Fruit fly (Drosophila melanogaster) whole organism, pupa: ENCODE data around the gene Gr97a.

Experiments used
- CG10348 ChIP-seq: fragments of 200-800 bp; sonication (Bioruptor generic); IDR thresholded peaks from 2 replicates; pipeline ENCODE4 v1.3.6; 2022; ENCODE audit warnings: missing biosample characterization, missing genetic modification characterization
- CG12605 ChIP-seq: fragments of 200-800 bp; sonication (Bioruptor generic); IDR thresholded peaks from 2 replicates; pipeline ENCODE4 v1.3.6; 2022; ENCODE audit warnings: missing biosample characterization, missing genetic modification characterization
- CG13204 ChIP-seq: fragments of 200-800 bp; sonication (Bioruptor generic); optimal IDR thresholded peaks from 2 replicates; lab custom pipeline; 2018; ENCODE audit warnings: missing biosample characterization, mild to moderate bottlenecking, missing genetic modification characterization, moderate library complexity
- CG14655 ChIP-seq: fragments of 200-800 bp; sonication (Bioruptor generic); optimal IDR thresholded peaks from 3 replicates; lab custom pipeline; 2017; ENCODE audit warnings: mild to moderate bottlenecking, missing biosample characterization, missing genetic modification reagents, missing genetic modification characterization
- CG15710 ChIP-seq: fragments of 200-800 bp; sonication (Bioruptor generic); optimal IDR thresholded peaks from 2 replicates; lab custom pipeline; 2018; ENCODE audit warnings: missing biosample characterization, mild to moderate bottlenecking, missing genetic modification characterization, moderate library complexity
- CG17806 ChIP-seq: fragments of 200-800 bp; sonication (Bioruptor generic); optimal IDR thresholded peaks from 2 replicates; lab custom pipeline; 2018; ENCODE audit warnings: missing biosample characterization, mild to moderate bottlenecking, missing genetic modification characterization, moderate library complexity
- CG32121 ChIP-seq: fragments of 200-800 bp; sonication (Bioruptor generic); IDR thresholded peaks from 2 replicates; pipeline ENCODE4 v1.3.6; 2022; ENCODE audit warnings: missing biosample characterization, missing genetic modification characterization
- CG34367 ChIP-seq: fragments of 200-800 bp; sonication (Bioruptor generic); optimal IDR thresholded peaks from 2 replicates; lab custom pipeline; 2018; ENCODE audit warnings: missing biosample characterization, mild to moderate bottlenecking, missing genetic modification characterization
- CG4496 ChIP-seq: fragments of 200-800 bp; sonication (Bioruptor generic); IDR thresholded peaks from 3 replicates; pipeline ENCODE4 v1.3.6; 2022; ENCODE audit warnings: missing biosample characterization, missing genetic modification characterization
- CG8159 ChIP-seq: fragments of 200-800 bp; sonication (Bioruptor generic); optimal IDR thresholded peaks from 3 replicates; lab custom pipeline; 2018; ENCODE audit warnings: missing biosample characterization, mild to moderate bottlenecking, missing genetic modification characterization, moderate library complexity
- CG8301 ChIP-seq: fragments of 200-800 bp; sonication (Bioruptor generic); optimal IDR thresholded peaks from 2 replicates; lab custom pipeline; 2018; ENCODE audit warnings: missing biosample characterization, mild to moderate bottlenecking, missing genetic modification characterization
- CG9948 ChIP-seq: fragments of 200-800 bp; sonication (Bioruptor generic); optimal IDR thresholded peaks from 2 replicates; lab custom pipeline; 2018; ENCODE audit warnings: missing biosample characterization, mild to moderate bottlenecking, missing genetic modification characterization, moderate library complexity
- D1 ChIP-seq: fragments of 200-800 bp; sonication (Bioruptor generic); optimal IDR thresholded peaks from 2 replicates; lab custom pipeline; 2018; ENCODE audit warnings: missing biosample characterization, mild to moderate bottlenecking, missing genetic modification characterization, moderate library complexity
- EcR ChIP-seq: fragments of 200-800 bp; sonication (Bioruptor generic); optimal IDR thresholded peaks from 3 replicates; lab custom pipeline; 2019; ENCODE audit warnings: missing biosample characterization, missing genetic modification characterization, mild to moderate bottlenecking, moderate library complexity, missing genetic modification reagents
- Ets98B ChIP-seq: fragments of 200-800 bp; sonication (Bioruptor generic); IDR thresholded peaks from 2 replicates; pipeline ENCODE4 v1.3.6; 2022; ENCODE audit warnings: missing biosample characterization, missing genetic modification characterization
- Pif1A ChIP-seq: fragments of 200-800 bp; sonication (Bioruptor generic); optimal IDR thresholded peaks from 3 replicates; lab custom pipeline; 2016; ENCODE audit warnings: missing biosample characterization, missing genetic modification characterization
- Pif1B ChIP-seq: fragments of 200-800 bp; sonication (Bioruptor generic); optimal IDR thresholded peaks from 3 replicates; lab custom pipeline; 2016; ENCODE audit warnings: missing biosample characterization, missing genetic modification characterization
- Snoo ChIP-seq: fragments of 200-800 bp; sonication (Bioruptor generic); optimal IDR thresholded peaks from 3 replicates; lab custom pipeline; 2017; ENCODE audit warnings: missing biosample characterization, mild to moderate bottlenecking, missing genetic modification characterization, inconsistent platforms
- fd96Ca ChIP-seq: fragments of 200-800 bp; sonication (Bioruptor generic); IDR thresholded peaks from 3 replicates; pipeline ENCODE4 v1.3.6; 2022; ENCODE audit warnings: missing biosample characterization, missing genetic modification characterization
- gl ChIP-seq: fragments of 200-800 bp; sonication (Bioruptor generic); optimal IDR thresholded peaks from 2 replicates; lab custom pipeline; 2018; ENCODE audit warnings: missing biosample characterization, mild to moderate bottlenecking, missing genetic modification characterization
- rn ChIP-seq: fragments of 200-800 bp; sonication (Bioruptor generic); IDR thresholded peaks from 2 replicates; pipeline ENCODE4 v1.3.6; 2022; ENCODE audit warnings: missing biosample characterization, missing genetic modification characterization

Gr97a gene

dm6 chr3R:26958314-26958979 lies 7.8 kb downstream of the Gr97a start, which contains the start of gene CG6330:
Gene CG6330, minus strand, starts transcription at chr3R:26958491.
- TF ChIP-seq Snoo (tag; lab: Kevin White, UChicago): no peak
- TF ChIP-seq CG12605: no peak
- TF ChIP-seq CG9948 (tag; lab: Kevin White, UChicago): no peak
- no peak for TF ChIP-seq CG17806 (tag; lab: Kevin White, UChicago)
- no peak for TF ChIP-seq CG8159 (tag; lab: Kevin White, UChicago)
- no peak for TF ChIP-seq CG34367 (tag; lab: Kevin White, UChicago)
- no peak for TF ChIP-seq rn (GFP tag; lab: Robert Waterston, UW)
- no peak for TF ChIP-seq fd96Ca (GFP tag; lab: Robert Waterston, UW)

- no peak for TF ChIP-seq CG8159 (tag; lab: Kevin White, UChicago)
- TF ChIP-seq EcR (GFP tag; lab: Kevin White, UChicago): peak; percentile 25
- TF ChIP-seq, all 21 proteins: peak for 1
Observed at dm6 chr3R:26957132-26957531, 9.2 kb downstream of the Gr97a start.

- TF ChIP-seq CG10348 (GFP tag; lab: Robert Waterston, UW) (no peak), CG17806 (tag; lab: Kevin White, UChicago) (no peak), fd96Ca (GFP tag; lab: Robert Waterston, UW) (no peak), CG8301 (tag; lab: Kevin White, UChicago) (no peak), Pif1A (GFP tag; lab: Kevin White, UChicago) (no peak), CG32121 (GFP tag; lab: Robert Waterston, UW) (no peak), rn (GFP tag; lab: Robert Waterston, UW) (no peak), Snoo (tag; lab: Kevin White, UChicago) (no peak), gl (tag; lab: Kevin White, UChicago) (no peak), CG15710 (tag; lab: Kevin White, UChicago) (no peak), Pif1B (GFP tag; lab: Kevin White, UChicago) (no peak), CG8159 (tag; lab: Kevin White, UChicago) (no peak)
Observed at dm6 chr3R:26956376-26957062, 9.8 kb downstream of the Gr97a start.

- TF ChIP-seq CG4496 (no peak), gl (tag; lab: Kevin White, UChicago) (no peak), Pif1A (GFP tag; lab: Kevin White, UChicago) (no peak), Snoo (tag; lab: Kevin White, UChicago) (no peak), CG10348 (GFP tag; lab: Robert Waterston, UW) (no peak), CG13204 (GFP tag; lab: Kevin White, UChicago) (no peak), EcR (GFP tag; lab: Kevin White, UChicago) (no peak), rn (GFP tag; lab: Robert Waterston, UW) (no peak), D1 (tag; lab: Kevin White, UChicago) (no peak), Ets98B (GFP tag; lab: Robert Waterston, UW) (no peak), CG8301 (tag; lab: Kevin White, UChicago) (no peak), Pif1B (GFP tag; lab: Kevin White, UChicago) (no peak), CG9948 (tag; lab: Kevin White, UChicago) (no peak), CG15710 (tag; lab: Kevin White, UChicago) (no peak), CG12605 (no peak), CG8159 (tag; lab: Kevin White, UChicago) (no peak), fd96Ca (GFP tag; lab: Robert Waterston, UW) (no peak)
Observed at dm6 chr3R:26955527-26955926, 10.8 kb downstream of the Gr97a start.

- peak; percentile 85 for TF ChIP-seq CG13204 (GFP tag; lab: Kevin White, UChicago)
- peak; percentile 86 for TF ChIP-seq CG8301 (tag; lab: Kevin White, UChicago)
- peak; percentile 96 for TF ChIP-seq CG8159 (tag; lab: Kevin White, UChicago)
- TF ChIP-seq CG12605: peak; percentile 95
- TF ChIP-seq fd96Ca (GFP tag; lab: Robert Waterston, UW): peak; percentile 91
- peak; percentile 94 for TF ChIP-seq D1 (tag; lab: Kevin White, UChicago)
- peak; percentile 96 for TF ChIP-seq CG4496
- TF ChIP-seq Pif1A (GFP tag; lab: Kevin White, UChicago): peak; percentile 88
- peak; percentile 95 for TF ChIP-seq rn (GFP tag; lab: Robert Waterston, UW)
- peak; percentile 97 for TF ChIP-seq CG17806 (tag; lab: Kevin White, UChicago)
- TF ChIP-seq CG14655 (GFP tag; lab: Kevin White, UChicago): peak; percentile 90
- TF ChIP-seq Ets98B (GFP tag; lab: Robert Waterston, UW): peak; percentile 96
- TF ChIP-seq CG15710 (tag; lab: Kevin White, UChicago): peak; percentile 97
- peak; percentile 86 for TF ChIP-seq EcR (GFP tag; lab: Kevin White, UChicago)
- peak; percentile 93 for TF ChIP-seq Snoo (tag; lab: Kevin White, UChicago)
- TF ChIP-seq CG10348 (GFP tag; lab: Robert Waterston, UW): peak; percentile 71
- peak; percentile 94 for TF ChIP-seq CG32121 (GFP tag; lab: Robert Waterston, UW)
- peak; percentile 96 for TF ChIP-seq CG9948 (tag; lab: Kevin White, UChicago)
- TF ChIP-seq Pif1B (GFP tag; lab: Kevin White, UChicago): peak; percentile 92
- TF ChIP-seq gl (tag; lab: Kevin White, UChicago): peak; percentile 94
- TF ChIP-seq CG34367 (tag; lab: Kevin White, UChicago): peak; percentile 96
Observed at dm6 chr3R:26954020-26954672, 12.1 kb downstream of the Gr97a start.
